Worm (Caenorhabditis elegans): ENCODE measurements around the gene atf-7.

DNA sequence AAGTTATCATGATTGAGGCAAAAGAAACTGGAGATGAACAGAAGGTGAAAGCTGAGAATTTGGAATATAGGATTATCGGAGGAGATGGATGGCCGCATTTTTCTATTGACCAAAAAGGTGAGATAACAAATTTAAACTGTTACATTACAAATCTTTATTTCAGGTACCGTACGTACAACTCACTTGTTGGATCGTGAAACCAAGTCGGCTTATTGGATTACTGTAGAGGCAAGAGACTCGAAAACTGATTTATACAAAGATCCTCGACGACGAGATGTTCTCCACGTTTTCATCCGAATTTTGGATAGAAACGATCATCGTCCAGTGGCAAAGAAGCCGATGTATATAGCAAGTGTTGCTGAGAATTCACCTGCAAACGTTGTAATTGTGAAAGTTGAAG lies 27.2 kb upstream of the atf-7 start:
- no peak for TF ChIP-seq dpl-1 (GFP tag; optimal IDR thresholded peaks at IDR 0.05)
- TF ChIP-seq nhr-47 (tag; optimal IDR thresholded peaks at IDR 0.05) = no peak
- TF ChIP-seq sptf-1 (tag; optimal IDR thresholded peaks at IDR 0.05) = no peak
- no peak for TF ChIP-seq lin-13 (GFP tag; optimal IDR thresholded peaks at IDR 0.05)

Data from whole organism, L1 larva.